Worm (Caenorhabditis elegans) whole organism, late embryonic: ENCODE data around the gene C13C4.8.

ENCODE experiments used
- C08G9.2 ChIP-seq: sonication (generic microtip); optimal IDR thresholded peaks from 2 replicates; lab custom pipeline; 2016; ENCODE audit warnings: mild to moderate bottlenecking, missing genetic modification characterization, moderate library complexity, missing compliant biosample characterization
- C38D4.7 ChIP-seq: fragments of 200-800 bp; sonication (Bioruptor generic); optimal IDR thresholded peaks from 2 replicates; lab custom pipeline; 2018; ENCODE audit warnings: mild to moderate bottlenecking, missing genetic modification characterization, moderate library complexity, missing compliant biosample characterization
- K02D7.2 ChIP-seq: sonication (generic microtip); optimal IDR thresholded peaks from 2 replicates; lab custom pipeline; 2017; ENCODE audit warnings: mild to moderate bottlenecking, missing genetic modification characterization, missing compliant biosample characterization
- T23F11.4 ChIP-seq: fragments of 200-800 bp; sonication (Bioruptor generic); optimal IDR thresholded peaks from 2 replicates; lab custom pipeline; 2018; ENCODE audit warnings: mild to moderate bottlenecking, missing genetic modification characterization, missing compliant biosample characterization
- Y22D7AL.16 ChIP-seq: sonication (generic microtip); optimal IDR thresholded peaks from 2 replicates; lab custom pipeline; 2016; ENCODE audit warnings: missing genetic modification characterization, missing compliant biosample characterization
- ceh-14 ChIP-seq: sonication (generic microtip); optimal IDR thresholded peaks from 2 replicates; lab custom pipeline; 2016; ENCODE audit warnings: missing genotype, missing genetic modification characterization, missing compliant biosample characterization
- ceh-19 ChIP-seq: fragments of 200-800 bp; sonication (Bioruptor generic); optimal IDR thresholded peaks from 2 replicates; lab custom pipeline; 2018; ENCODE audit warnings: mild to moderate bottlenecking, missing genetic modification characterization, missing compliant biosample characterization
- ceh-24 ChIP-seq: sonication (generic microtip); optimal IDR thresholded peaks from 2 replicates; lab custom pipeline; 2016; ENCODE audit warnings: mild to moderate bottlenecking, missing genetic modification characterization, missing compliant biosample characterization
- ceh-31 ChIP-seq: sonication (generic microtip); optimal IDR thresholded peaks from 2 replicates; lab custom pipeline; 2016; ENCODE audit warnings: missing genetic modification characterization, missing compliant biosample characterization
- ceh-48 ChIP-seq: sonication (generic microtip); optimal IDR thresholded peaks from 2 replicates; lab custom pipeline; 2016; ENCODE audit warnings: missing genetic modification characterization, inconsistent platforms, missing compliant biosample characterization
- ceh-6 ChIP-seq: fragments of 200-800 bp; sonication (Bioruptor generic); optimal IDR thresholded peaks from 2 replicates; lab custom pipeline; 2018; ENCODE audit warnings: mild to moderate bottlenecking, missing genetic modification characterization, missing compliant biosample characterization
- ceh-9 ChIP-seq: sonication (generic microtip); optimal IDR thresholded peaks from 2 replicates; lab custom pipeline; 2016; ENCODE audit warnings: mild to moderate bottlenecking, missing genetic modification characterization, inconsistent platforms, missing compliant biosample characterization
- dmd-4 ChIP-seq: sonication (generic microtip); optimal IDR thresholded peaks from 2 replicates; lab custom pipeline; 2016; ENCODE audit warnings: borderline replicate concordance, missing genetic modification characterization, missing compliant biosample characterization
- elt-2 ChIP-seq: sonication (generic microtip); optimal IDR thresholded peaks from 2 replicates; lab custom pipeline; 2016; ENCODE audit warnings: missing genetic modification reagents, missing genetic modification characterization, missing compliant biosample characterization
- eyg-1 ChIP-seq: sonication (generic microtip); optimal IDR thresholded peaks from 2 replicates; lab custom pipeline; 2016; ENCODE audit warnings: missing genotype, missing genetic modification characterization, missing compliant biosample characterization
- fax-1 ChIP-seq: sonication (generic microtip); optimal IDR thresholded peaks from 2 replicates; lab custom pipeline; 2016; ENCODE audit warnings: missing genotype, missing genetic modification characterization, missing compliant biosample characterization
- fkh-10 ChIP-seq: fragments of 150-350 bp; optimal IDR thresholded peaks from 2 replicates; lab custom pipeline; 2014; ENCODE audit warnings: missing biosample characterization, missing genetic modification reagents, missing genetic modification characterization
- fkh-6 ChIP-seq: sonication (generic microtip); optimal IDR thresholded peaks from 2 replicates; lab custom pipeline; 2016; ENCODE audit warnings: missing genetic modification characterization, missing compliant biosample characterization
- gmeb-2 ChIP-seq: sonication (generic microtip); optimal IDR thresholded peaks from 2 replicates; lab custom pipeline; 2016; ENCODE audit warnings: missing genetic modification characterization, inconsistent platforms, missing compliant biosample characterization
- hlh-30 ChIP-seq: sonication (generic microtip); optimal IDR thresholded peaks from 2 replicates; lab custom pipeline; 2017; ENCODE audit warnings: antibody characterized with exemption, missing genetic modification characterization, missing compliant biosample characterization; ENCODE audit not compliant: insufficient read depth
- hlh-6 ChIP-seq: sonication (generic microtip); optimal IDR thresholded peaks from 2 replicates; lab custom pipeline; 2016; ENCODE audit warnings: missing genotype, missing genetic modification characterization, missing compliant biosample characterization
- hlh-8 ChIP-seq: sonication (generic microtip); optimal IDR thresholded peaks from 2 replicates; lab custom pipeline; 2016; ENCODE audit warnings: missing genotype, missing genetic modification characterization, missing compliant biosample characterization
- madf-2 ChIP-seq: sonication (generic microtip); optimal IDR thresholded peaks from 2 replicates; lab custom pipeline; 2017; ENCODE audit warnings: missing genetic modification characterization, missing compliant biosample characterization
- nfya-1 ChIP-seq: sonication (generic microtip); optimal IDR thresholded peaks from 2 replicates; lab custom pipeline; 2017; ENCODE audit warnings: missing genetic modification characterization, mild to moderate bottlenecking, missing compliant biosample characterization, antibody characterized with exemption, moderate library complexity
- npax-4 ChIP-seq: sonication (generic microtip); optimal IDR thresholded peaks from 2 replicates; lab custom pipeline; 2016; ENCODE audit warnings: missing genetic modification characterization, missing compliant biosample characterization
- pha-2 ChIP-seq: sonication (generic microtip); optimal IDR thresholded peaks from 2 replicates; lab custom pipeline; 2017; ENCODE audit warnings: mild to moderate bottlenecking, missing genetic modification characterization, missing compliant biosample characterization
- ref-2 ChIP-seq: sonication (generic microtip); optimal IDR thresholded peaks from 2 replicates; lab custom pipeline; 2016; ENCODE audit warnings: missing genetic modification characterization, missing compliant biosample characterization
- sox-4 ChIP-seq: sonication (generic microtip); optimal IDR thresholded peaks from 2 replicates; lab custom pipeline; 2017; ENCODE audit warnings: mild to moderate bottlenecking, missing genetic modification characterization, inconsistent platforms, missing compliant biosample characterization
- syd-9 ChIP-seq: sonication (generic microtip); optimal IDR thresholded peaks from 2 replicates; lab custom pipeline; 2016; ENCODE audit warnings: mild to moderate bottlenecking, missing genetic modification characterization, moderate library complexity, missing compliant biosample characterization
- tbx-2 ChIP-seq: sonication (generic microtip); optimal IDR thresholded peaks from 2 replicates; lab custom pipeline; 2016; ENCODE audit warnings: missing genetic modification characterization, missing compliant biosample characterization
- tbx-7 ChIP-seq: sonication (generic microtip); optimal IDR thresholded peaks from 2 replicates; lab custom pipeline; 2016; ENCODE audit warnings: missing genotype, missing genetic modification characterization, missing compliant biosample characterization
- ttx-3 ChIP-seq: sonication (generic microtip); optimal IDR thresholded peaks from 2 replicates; lab custom pipeline; 2016; ENCODE audit warnings: missing genetic modification reagents, missing genetic modification characterization, missing compliant biosample characterization
- unc-42 ChIP-seq: sonication (generic microtip); optimal IDR thresholded peaks from 2 replicates; lab custom pipeline; 2016; ENCODE audit warnings: missing genotype, missing genetic modification characterization, missing compliant biosample characterization
- unc-86 ChIP-seq: sonication (generic microtip); optimal IDR thresholded peaks from 2 replicates; lab custom pipeline; 2016; ENCODE audit warnings: missing genetic modification characterization, missing compliant biosample characterization
- zip-5 ChIP-seq: sonication (generic microtip); optimal IDR thresholded peaks from 2 replicates; lab custom pipeline; 2016; ENCODE audit warnings: missing genetic modification characterization, missing compliant biosample characterization
- ztf-16 ChIP-seq: sonication (generic microtip); optimal IDR thresholded peaks from 2 replicates; lab custom pipeline; 2017; ENCODE audit warnings: missing genetic modification characterization, missing compliant biosample characterization

Gene C13C4.8

DNA sequence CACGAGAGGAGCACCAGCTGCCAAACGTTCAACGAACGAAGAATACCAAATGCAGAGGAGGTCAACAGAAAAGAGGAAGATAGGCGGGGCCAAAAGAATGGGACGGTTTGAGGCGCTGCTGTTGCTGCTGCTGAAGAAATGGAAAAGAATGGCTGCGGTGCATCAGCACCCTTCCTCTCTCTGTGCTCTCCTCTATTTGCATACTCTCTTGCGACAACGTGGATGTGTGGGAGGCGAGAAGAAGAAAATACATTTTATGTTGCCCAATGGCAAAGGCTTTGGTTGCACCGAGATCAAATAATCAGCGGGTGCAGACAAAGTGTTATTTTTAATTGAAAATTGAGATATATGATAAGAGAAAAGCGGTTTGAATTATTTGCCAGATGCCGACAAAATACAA, 40.6 kb downstream of the C13C4.8 start:
- TF ChIP-seq hlh-30 (tag; lab: Kevin White, UChicago), result no peak
- no peak for TF ChIP-seq C38D4.7 (GFP tag; lab: Kevin White, UChicago)
- no peak for TF ChIP-seq ceh-24 (tag; lab: Kevin White, UChicago)
- no peak for TF ChIP-seq ceh-19
- no peak for TF ChIP-seq fkh-10 (GFP tag; lab: Kevin White, UChicago)
- TF ChIP-seq unc-42, result peak; percentile 6
- TF ChIP-seq, all 69 proteins: peak for 1

DNA sequence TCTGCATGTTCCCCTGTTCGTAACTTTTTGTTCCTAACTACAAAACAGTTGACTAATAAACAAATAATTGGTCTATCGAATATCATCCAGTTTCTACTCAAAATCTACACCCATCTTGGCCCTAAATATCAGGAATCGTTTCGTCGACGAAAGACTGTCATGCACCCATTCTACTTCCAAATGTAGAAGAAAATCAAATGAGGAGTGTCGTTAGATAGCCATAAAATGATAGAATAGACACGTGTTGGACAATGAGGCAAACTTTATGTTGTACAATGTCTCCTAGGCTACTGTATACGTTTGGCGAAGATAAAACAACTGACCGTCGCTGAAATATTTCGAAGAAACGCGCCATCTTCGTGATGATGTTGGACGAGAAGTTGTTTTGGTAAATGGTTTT, 42.2 kb downstream of the C13C4.8 start:
- no peak for TF ChIP-seq tbx-7
- TF ChIP-seq Y22D7AL.16 (tag; lab: Kevin White, UChicago), result no peak
- TF ChIP-seq ceh-48 (tag; lab: Kevin White, UChicago), result no peak

DNA sequence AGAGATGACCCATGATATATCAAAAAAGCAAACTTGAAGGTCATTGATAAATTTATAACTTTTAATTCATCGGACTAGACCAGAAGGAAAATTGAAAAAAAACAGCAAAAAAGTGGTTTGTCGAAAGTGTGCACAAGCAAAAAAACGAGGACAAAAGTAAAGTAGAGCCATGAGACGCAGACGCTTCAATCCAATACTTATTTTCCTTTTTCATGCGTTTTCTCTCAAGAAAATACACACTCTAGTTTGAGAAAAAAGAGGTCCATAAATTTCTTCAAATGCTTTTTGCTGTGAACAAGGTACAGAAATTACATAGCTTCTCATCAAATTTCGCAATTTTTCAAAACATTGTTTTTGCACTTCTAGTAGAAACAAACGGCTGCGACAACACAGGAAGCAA, 43.4 kb downstream of the C13C4.8 start:
- TF ChIP-seq hlh-6 (tag; lab: Kevin White, UChicago) (no peak), nfya-1 (tag; lab: Kevin White, UChicago) (no peak), ceh-48 (tag; lab: Kevin White, UChicago) (no peak), sox-4 (tag; lab: Kevin White, UChicago) (no peak), fax-1 (tag; lab: Kevin White, UChicago) (no peak), ceh-6 (GFP tag; lab: Kevin White, UChicago) (no peak), ref-2 (tag; lab: Kevin White, UChicago) (no peak), ttx-3 (tag; lab: Kevin White, UChicago) (no peak), eyg-1 (no peak), ceh-9 (no peak), tbx-2 (no peak), syd-9 (tag; lab: Kevin White, UChicago) (no peak), pha-2 (tag; lab: Kevin White, UChicago) (no peak), C38D4.7 (GFP tag; lab: Kevin White, UChicago) (no peak), npax-4 (no peak), hlh-8 (tag; lab: Kevin White, UChicago) (no peak), gmeb-2 (tag; lab: Kevin White, UChicago) (no peak), unc-86 (tag; lab: Kevin White, UChicago) (no peak), madf-2 (no peak)

DNA sequence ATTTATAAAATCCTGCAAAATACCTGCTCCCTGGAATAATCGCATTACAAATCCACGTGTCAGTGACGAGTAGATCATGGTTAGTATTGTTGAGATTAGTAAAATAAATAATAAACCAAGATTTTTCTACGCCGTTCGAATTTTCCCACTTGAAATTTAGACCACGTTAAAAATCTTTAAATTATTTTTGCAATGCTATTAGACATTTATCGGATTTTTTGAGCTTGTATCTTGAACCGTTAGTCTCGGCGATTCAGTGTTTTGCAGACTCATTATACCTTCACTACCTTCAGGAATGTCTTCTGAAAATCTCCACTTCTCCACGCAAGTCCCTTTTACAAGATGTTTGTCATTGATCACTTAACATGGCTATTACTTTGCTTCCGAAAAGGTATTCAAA, 44.4 kb downstream of the C13C4.8 start, which contains the start of gene C27A7.5:
C27A7.5 (minus strand) TSS at position 101 of the 400 bp plus-strand sequence.
- no peak for TF ChIP-seq sox-4 (tag; lab: Kevin White, UChicago)
- no peak for TF ChIP-seq ttx-3 (tag; lab: Kevin White, UChicago)
- TF ChIP-seq C08G9.2 (tag; lab: Kevin White, UChicago), result no peak
- no peak for TF ChIP-seq Y22D7AL.16 (tag; lab: Kevin White, UChicago)
- TF ChIP-seq ceh-31 (tag; lab: Kevin White, UChicago), result no peak
- TF ChIP-seq tbx-2, result no peak
- TF ChIP-seq zip-5 (tag; lab: Kevin White, UChicago), result no peak
- no peak for TF ChIP-seq ceh-24 (tag; lab: Kevin White, UChicago)
- TF ChIP-seq ceh-48 (tag; lab: Kevin White, UChicago), result no peak
- no peak for TF ChIP-seq K02D7.2 (tag; lab: Kevin White, UChicago)
- no peak for TF ChIP-seq ceh-14 (tag; lab: Kevin White, UChicago)
- no peak for TF ChIP-seq fkh-10 (GFP tag; lab: Kevin White, UChicago)
- no peak for TF ChIP-seq unc-86 (tag; lab: Kevin White, UChicago)
- no peak for TF ChIP-seq T23F11.4 (GFP tag; lab: Kevin White, UChicago)
- TF ChIP-seq ceh-9, result no peak
- TF ChIP-seq fkh-6 (tag; lab: Kevin White, UChicago), result no peak
- no peak for TF ChIP-seq elt-2 (tag; lab: Kevin White, UChicago)
- TF ChIP-seq ztf-16 (tag; lab: Kevin White, UChicago), result no peak
- no peak for TF ChIP-seq dmd-4 (tag; lab: Kevin White, UChicago)
